Worm (Caenorhabditis elegans): ENCODE measurements around the gene duo-1.

ce11 chrV:11535504-11536062 is 18.8 kb upstream of the duo-1 start:
- TF ChIP-seq skn-1 (tag; optimal IDR thresholded peaks at IDR 0.05) (no peak), nhr-28 (tag; optimal IDR thresholded peaks at IDR 0.05) (no peak), elt-3 (tag; optimal IDR thresholded peaks at IDR 0.05) (no peak), ama-1 (optimal IDR thresholded peaks at IDR 0.05) (no peak), unc-130 (tag; optimal IDR thresholded peaks at IDR 0.05) (no peak), aly-2 (tag; optimal IDR thresholded peaks at IDR 0.05) (no peak), dsc-1 (tag; optimal IDR thresholded peaks at IDR 0.05) (no peak), lin-39 (tag; optimal IDR thresholded peaks at IDR 0.05) (no peak), F16B12.6 (tag; optimal IDR thresholded peaks at IDR 0.05) (no peak), ceh-8 (GFP tag; optimal IDR thresholded peaks at IDR 0.05) (no peak), zag-1 (tag; optimal IDR thresholded peaks at IDR 0.05) (no peak), fos-1 (tag; optimal IDR thresholded peaks at IDR 0.05) (no peak), mdl-1 (tag; optimal IDR thresholded peaks at IDR 0.05) (no peak), blmp-1 (tag; optimal IDR thresholded peaks at IDR 0.05) (peak; percentile 51)

Measured in whole organism, L1 larva.